Fruit fly (Drosophila melanogaster): ENCODE data around the gene CG7276.
A peak's percentile ranks its signal among the peaks of the same experiment; 100 is the strongest.

Gene CG7276

DNA sequence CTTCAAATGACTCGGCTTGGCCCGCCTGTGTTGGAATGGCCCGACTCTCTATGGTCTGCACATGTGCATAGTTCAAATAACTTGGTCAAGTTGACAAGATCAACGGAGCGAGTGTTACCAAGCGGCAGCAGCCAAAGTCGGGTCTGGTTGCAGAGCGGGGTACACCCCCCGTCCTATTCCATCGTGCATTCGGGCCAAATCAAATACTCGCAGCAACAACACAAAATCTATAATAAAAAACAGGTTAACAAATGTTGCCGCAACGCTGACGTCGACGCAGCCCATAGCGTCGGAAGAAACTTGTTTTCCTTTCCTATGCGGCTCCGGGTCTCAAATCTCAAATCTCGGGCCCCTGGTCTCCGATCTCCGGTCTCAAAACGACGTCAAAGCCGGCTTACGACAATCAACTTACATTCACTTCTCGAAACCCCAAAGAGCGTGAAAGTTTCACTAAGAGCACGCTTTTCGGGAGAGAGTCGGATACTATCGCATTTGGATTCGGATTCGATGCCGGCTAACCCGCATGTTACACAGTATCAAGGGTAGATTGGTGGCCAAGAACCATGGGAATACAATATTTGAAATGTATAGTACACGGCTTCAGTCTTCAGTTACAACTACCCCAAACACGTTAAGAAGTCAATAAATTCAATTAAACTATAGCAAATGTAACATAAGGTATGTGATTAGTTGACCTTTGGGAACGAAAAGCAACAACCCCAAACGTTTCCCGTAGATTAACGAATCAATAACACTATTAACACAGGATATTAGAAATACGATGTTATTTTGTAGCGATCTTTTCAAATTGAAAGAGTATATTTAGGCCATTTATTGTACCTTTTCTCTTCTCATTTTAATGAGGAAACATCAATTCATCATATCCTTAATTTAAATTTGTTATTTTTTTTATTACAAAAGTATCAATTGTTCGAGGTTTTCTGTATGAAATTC, 36.5 kb downstream of the CG7276 start (continued):
- TF ChIP-seq CG6792 (GFP tag; optimal IDR thresholded peaks at IDR 0.05) (peak; percentile 71), lz (GFP tag; optimal IDR thresholded peaks at IDR 0.05) (peak; percentile 79), fkh (GFP tag; optimal IDR thresholded peaks at IDR 0.05) (peak; percentile 23), salr (GFP tag; optimal IDR thresholded peaks at IDR 0.05) (peak; percentile 19 to 86), net (GFP tag; optimal IDR thresholded peaks at IDR 0.05) (peak; percentile 79), esn (GFP tag; optimal IDR thresholded peaks at IDR 0.05) (peak; percentile 87), fd59A (GFP tag; optimal IDR thresholded peaks at IDR 0.05) (peak; percentile 82), Sox14 (GFP tag; optimal IDR thresholded peaks at IDR 0.05) (peak; percentile 77), spab (GFP tag; optimal IDR thresholded peaks at IDR 0.05) (peak; percentile 70), Ets96B (tag; optimal IDR thresholded peaks at IDR 0.05) (peak; percentile 62), Blimp-1 (GFP tag; optimal IDR thresholded peaks at IDR 0.05) (peak; percentile 34), pdm3 (GFP tag; optimal IDR thresholded peaks at IDR 0.05) (peak; percentile 79), Hr38 (GFP tag; optimal IDR thresholded peaks at IDR 0.05) (no peak), OdsH (GFP tag; optimal IDR thresholded peaks at IDR 0.05) (peak; percentile 81), Ets21C (GFP tag; optimal IDR thresholded peaks at IDR 0.05) (peak; percentile 57), CG10631 (GFP tag; optimal IDR thresholded peaks at IDR 0.05) (peak; percentile 80), CG32006 (GFP tag; optimal IDR thresholded peaks at IDR 0.05) (peak; percentile 90), CG4318 (GFP tag; optimal IDR thresholded peaks at IDR 0.05) (peak; percentile 60), CG1621 (tag; optimal IDR thresholded peaks at IDR 0.05) (peak; percentile 64), CG7368 (GFP tag; optimal IDR thresholded peaks at IDR 0.05) (peak; percentile 44), CG6276 (GFP tag; optimal IDR thresholded peaks at IDR 0.05) (peak; percentile 81), CG8119 (GFP tag; IDR thresholded peaks at IDR 0.05) (0 out of 3 replicates have a peak, but pooled peaks have one; percentile 37), Lpt (GFP tag; optimal IDR thresholded peaks at IDR 0.05) (peak; percentile 48), eg (GFP tag; IDR thresholded peaks at IDR 0.05) (peak; percentile 30; the same call in 1 of the 3 replicates), Eip78C (GFP tag) (peak; percentile 95), CG10669 (GFP tag; optimal IDR thresholded peaks at IDR 0.05) (peak; percentile 60), dac (GFP tag; optimal IDR thresholded peaks at IDR 0.05) (peak; percentile 70), Smox (GFP tag; optimal IDR thresholded peaks at IDR 0.05) (peak; percentile 80), dsx (GFP tag; optimal IDR thresholded peaks at IDR 0.05; ENCODE audit: poor library complexity, severe bottlenecking) (peak; percentile 11)

- TF ChIP-seq eg (GFP tag; IDR thresholded peaks at IDR 0.05) (peak; percentile 13; the same call in 2 of the 3 replicates), CG1621 (tag; optimal IDR thresholded peaks at IDR 0.05) (peak; percentile 17), CG3032 (tag; optimal IDR thresholded peaks at IDR 0.05) (no peak), Blimp-1 (GFP tag; optimal IDR thresholded peaks at IDR 0.05) (no peak), CG6163 (GFP tag; IDR thresholded peaks at IDR 0.05) (peak; percentile 18; the same call in 1 of the 3 replicates), CG7368 (GFP tag; optimal IDR thresholded peaks at IDR 0.05) (no peak), Hr38 (GFP tag; optimal IDR thresholded peaks at IDR 0.05) (no peak), CG31627 (GFP tag; optimal IDR thresholded peaks at IDR 0.05) (no peak)
These were observed 37.2 kb downstream of the CG7276 start, which contains the start of gene CrebA for dm6 chr3L:15535228-15535598. Gene CrebA (plus strand): TSS chr3L:15535395.

- TF ChIP-seq ss (GFP tag; optimal IDR thresholded peaks at IDR 0.05) (peak in 1 of 2 experiments; percentile 49), cyc (GFP tag; optimal IDR thresholded peaks at IDR 0.05) (no peak), acj6 (GFP tag; optimal IDR thresholded peaks at IDR 0.05) (no peak), Met (GFP tag; optimal IDR thresholded peaks at IDR 0.05) (no peak), vri (GFP tag; optimal IDR thresholded peaks at IDR 0.05) (no peak), dsx (GFP tag; optimal IDR thresholded peaks at IDR 0.05; ENCODE audit: poor library complexity, severe bottlenecking) (peak; percentile 83), eg (GFP tag; IDR thresholded peaks at IDR 0.05) (0 out of 3 replicates have a peak, but pooled peaks have one; percentile 8), CG10669 (GFP tag; optimal IDR thresholded peaks at IDR 0.05) (no peak), Eip93F (GFP tag; optimal IDR thresholded peaks at IDR 0.05) (peak; percentile 23), CG6792 (GFP tag; optimal IDR thresholded peaks at IDR 0.05) (no peak), CG8319 (GFP tag; optimal IDR thresholded peaks at IDR 0.05) (no peak), CG3032 (tag; optimal IDR thresholded peaks at IDR 0.05) (no peak), topi (GFP tag; optimal IDR thresholded peaks at IDR 0.05) (no peak), svp (GFP tag) (no peak), salr (GFP tag; optimal IDR thresholded peaks at IDR 0.05) (no peak), Sox102F (GFP tag; optimal IDR thresholded peaks at IDR 0.05) (no peak), Hr4 (GFP tag; optimal IDR thresholded peaks at IDR 0.05) (no peak), CG15336 (GFP tag; IDR thresholded peaks at IDR 0.05) (no peak), CG11762 (GFP tag; optimal IDR thresholded peaks at IDR 0.05; ENCODE audit: insufficient read depth) (no peak), Hr38 (GFP tag; optimal IDR thresholded peaks at IDR 0.05) (no peak), Eip78C (GFP tag) (peak; percentile 29)
These were observed 37.8 kb downstream of the CG7276 start for dm6 chr3L:15535800-15536225.
